Worm (Caenorhabditis elegans) whole organism, early embryonic: ENCODE data around the gene C50D2.1.

Experiments used
- B0310.2 ChIP-seq: sonication (generic microtip); optimal IDR thresholded peaks from 2 replicates; lab custom pipeline; 2016; ENCODE audit warnings: mild to moderate bottlenecking, missing genetic modification characterization, missing compliant biosample characterization
- F13C5.2 ChIP-seq: sonication (generic microtip); optimal IDR thresholded peaks from 2 replicates; lab custom pipeline; 2017; ENCODE audit warnings: mild to moderate bottlenecking, missing genetic modification characterization, inconsistent platforms, missing compliant biosample characterization
- aly-1 ChIP-seq: sonication (generic microtip); optimal IDR thresholded peaks from 2 replicates; lab custom pipeline; 2016; ENCODE audit warnings: missing genetic modification characterization, missing compliant biosample characterization
- ama-1 ChIP-seq: fragments of 150-350 bp; optimal IDR thresholded peaks from 2 replicates; lab custom pipeline; 2014
- ceh-13 ChIP-seq: fragments of 200-800 bp; sonication (Bioruptor generic); optimal IDR thresholded peaks from 2 replicates; lab custom pipeline; 2018; ENCODE audit warnings: mild to moderate bottlenecking, missing genetic modification characterization, missing compliant biosample characterization
- ceh-36 ChIP-seq: sonication (generic microtip); optimal IDR thresholded peaks from 2 replicates; lab custom pipeline; 2016; ENCODE audit warnings: missing genetic modification characterization, inconsistent platforms, missing compliant biosample characterization
- ets-7 ChIP-seq: sonication (generic microtip); optimal IDR thresholded peaks from 2 replicates; lab custom pipeline; 2016; ENCODE audit warnings: missing genotype, missing genetic modification characterization, missing compliant biosample characterization
- flt-1 ChIP-seq: fragments of 200-800 bp; sonication (Bioruptor generic); IDR thresholded peaks from 2 replicates; pipeline ENCODE4 v1.3.6; 2022; ENCODE audit warnings: missing genetic modification characterization, missing compliant biosample characterization
- hmbx-1 ChIP-seq: sonication (generic microtip); optimal IDR thresholded peaks from 2 replicates; lab custom pipeline; 2016; ENCODE audit warnings: mild to moderate bottlenecking, missing genetic modification characterization, missing compliant biosample characterization
- hmg-4 ChIP-seq: fragments of 200-800 bp; sonication (Bioruptor generic); optimal IDR thresholded peaks from 2 replicates; lab custom pipeline; 2018; ENCODE audit warnings: mild to moderate bottlenecking, missing genetic modification characterization, missing compliant biosample characterization
- hnd-1 ChIP-seq: sonication (generic microtip); optimal IDR thresholded peaks from 2 replicates; lab custom pipeline; 2016; ENCODE audit warnings: missing genetic modification characterization, missing compliant biosample characterization
- pes-1 ChIP-seq: fragments of 200-800 bp; sonication (Bioruptor generic); IDR thresholded peaks from 2 replicates; pipeline ENCODE4 v1.3.6; 2022; ENCODE audit warnings: missing genetic modification reagents, missing genetic modification characterization, missing compliant biosample characterization
- scrt-1 ChIP-seq: fragments of 200-800 bp; sonication (Bioruptor generic); IDR thresholded peaks from 2 replicates; pipeline ENCODE4 v1.3.6; 2022; ENCODE audit warnings: missing genetic modification characterization, missing compliant biosample characterization
- sea-1 ChIP-seq: fragments of 200-800 bp; sonication (Bioruptor generic); conservative IDR thresholded peaks from 2 replicates; pipeline ENCODE4 v1.3.6; 2022; ENCODE audit warnings: missing genetic modification characterization, missing compliant biosample characterization
- tbx-11 ChIP-seq: fragments of 200-800 bp; sonication (Bioruptor generic); IDR thresholded peaks from 2 replicates; pipeline ENCODE4 v1.3.6; 2022; ENCODE audit warnings: missing genetic modification characterization, missing compliant biosample characterization
- tbx-37 ChIP-seq: fragments of 200-800 bp; sonication (Bioruptor generic); conservative IDR thresholded peaks from 2 replicates; pipeline ENCODE4 v1.3.6; 2022; ENCODE audit warnings: missing genetic modification reagents, missing genetic modification characterization, missing compliant biosample characterization
- tra-4 ChIP-seq: sonication (generic microtip); optimal IDR thresholded peaks from 2 replicates; lab custom pipeline; 2017; ENCODE audit warnings: missing genetic modification characterization, missing compliant biosample characterization

The C50D2.1 gene

ce11 chrII:75831-76230 lies 35.5 kb upstream of the C50D2.1 start:
- TF ChIP-seq pes-1 (no peak), aly-1 (tag; lab: Kevin White, UChicago) (no peak), tbx-11 (no peak), ceh-36 (tag; lab: Kevin White, UChicago) (no peak), B0310.2 (tag; lab: Kevin White, UChicago) (no peak), ets-7 (tag; lab: Kevin White, UChicago) (no peak), F13C5.2 (tag; lab: Kevin White, UChicago) (no peak), hmg-4 (GFP tag; lab: Kevin White, UChicago) (no peak), hmbx-1 (tag; lab: Kevin White, UChicago) (no peak), flt-1 (no peak), sea-1 (GFP tag; lab: Robert Waterston, UW) (no peak), ama-1 (lab: Kevin White, UChicago) (no peak), scrt-1 (GFP tag; lab: Robert Waterston, UW) (no peak), tbx-37 (GFP tag; lab: Robert Waterston, UW) (no peak), hnd-1 (tag; lab: Kevin White, UChicago) (no peak), tra-4 (tag; lab: Kevin White, UChicago) (no peak)

- TF ChIP-seq scrt-1 (GFP tag; lab: Robert Waterston, UW) (no peak), pes-1 (no peak), B0310.2 (tag; lab: Kevin White, UChicago) (no peak), ceh-13 (GFP tag; lab: Kevin White, UChicago) (no peak), tra-4 (tag; lab: Kevin White, UChicago) (no peak), hmg-4 (GFP tag; lab: Kevin White, UChicago) (no peak), hmbx-1 (tag; lab: Kevin White, UChicago) (no peak), F13C5.2 (tag; lab: Kevin White, UChicago) (no peak), hnd-1 (tag; lab: Kevin White, UChicago) (no peak), ceh-36 (tag; lab: Kevin White, UChicago) (no peak), ama-1 (lab: Kevin White, UChicago) (no peak), tbx-11 (no peak), ets-7 (tag; lab: Kevin White, UChicago) (no peak), sea-1 (GFP tag; lab: Robert Waterston, UW) (no peak), aly-1 (tag; lab: Kevin White, UChicago) (no peak), tbx-37 (GFP tag; lab: Robert Waterston, UW) (no peak), flt-1 (no peak)
These were observed 34.7 kb upstream of the C50D2.1 start for ce11 chrII:76662-77061.

- TF ChIP-seq aly-1 (tag; lab: Kevin White, UChicago), result no peak
- no peak for TF ChIP-seq tbx-37 (GFP tag; lab: Robert Waterston, UW)
- TF ChIP-seq scrt-1 (GFP tag; lab: Robert Waterston, UW), result no peak
- TF ChIP-seq sea-1 (GFP tag; lab: Robert Waterston, UW), result no peak
- TF ChIP-seq hmg-4 (GFP tag; lab: Kevin White, UChicago), result no peak
- no peak for TF ChIP-seq ceh-13 (GFP tag; lab: Kevin White, UChicago)
- no peak for TF ChIP-seq B0310.2 (tag; lab: Kevin White, UChicago)
- TF ChIP-seq pes-1, result no peak
- no peak for TF ChIP-seq hnd-1 (tag; lab: Kevin White, UChicago)
- TF ChIP-seq F13C5.2 (tag; lab: Kevin White, UChicago), result no peak
- TF ChIP-seq ceh-36 (tag; lab: Kevin White, UChicago), result no peak
- no peak for TF ChIP-seq ama-1 (lab: Kevin White, UChicago)
- no peak for TF ChIP-seq hmbx-1 (tag; lab: Kevin White, UChicago)
- no peak for TF ChIP-seq tbx-11
- no peak for TF ChIP-seq ets-7 (tag; lab: Kevin White, UChicago)
- no peak for TF ChIP-seq tra-4 (tag; lab: Kevin White, UChicago)
- TF ChIP-seq flt-1, result no peak
These were observed 32.2 kb upstream of the C50D2.1 start, which contains the start of gene C23H3.9 for ce11 chrII:79166-79565. C23H3.9 (minus strand) TSS chrII:79266.

ce11 chrII:84134-84533 lies 27.2 kb upstream of the C50D2.1 start, which contains the start of gene C50D2.6:
C50D2.6 (plus strand) TSS chrII:84434.
- TF ChIP-seq tbx-11 (no peak), tbx-37 (GFP tag; lab: Robert Waterston, UW) (no peak), aly-1 (tag; lab: Kevin White, UChicago) (no peak), ama-1 (lab: Kevin White, UChicago) (no peak), tra-4 (tag; lab: Kevin White, UChicago) (no peak), B0310.2 (tag; lab: Kevin White, UChicago) (no peak), ceh-13 (GFP tag; lab: Kevin White, UChicago) (no peak), pes-1 (no peak), F13C5.2 (tag; lab: Kevin White, UChicago) (no peak), hnd-1 (tag; lab: Kevin White, UChicago) (no peak), ets-7 (tag; lab: Kevin White, UChicago) (no peak), sea-1 (GFP tag; lab: Robert Waterston, UW) (no peak), ceh-36 (tag; lab: Kevin White, UChicago) (no peak), flt-1 (no peak), scrt-1 (GFP tag; lab: Robert Waterston, UW) (no peak), hmbx-1 (tag; lab: Kevin White, UChicago) (no peak), hmg-4 (GFP tag; lab: Kevin White, UChicago) (no peak)

- TF ChIP-seq tra-4 (tag; lab: Kevin White, UChicago), result no peak
- no peak for TF ChIP-seq flt-1
- TF ChIP-seq F13C5.2 (tag; lab: Kevin White, UChicago), result no peak
- TF ChIP-seq B0310.2 (tag; lab: Kevin White, UChicago), result no peak
- TF ChIP-seq ama-1 (lab: Kevin White, UChicago), result no peak
- TF ChIP-seq hmbx-1 (tag; lab: Kevin White, UChicago), result no peak
- no peak for TF ChIP-seq tbx-11
- TF ChIP-seq pes-1, result no peak
- no peak for TF ChIP-seq sea-1 (GFP tag; lab: Robert Waterston, UW)
- TF ChIP-seq hmg-4 (GFP tag; lab: Kevin White, UChicago), result no peak
These were observed 24.6 kb upstream of the C50D2.1 start for ce11 chrII:86794-87193.

ce11 chrII:87937-88336 lies 23.4 kb upstream of the C50D2.1 start:
- TF ChIP-seq pes-1, result no peak
- no peak for TF ChIP-seq F13C5.2 (tag; lab: Kevin White, UChicago)
- no peak for TF ChIP-seq ceh-13 (GFP tag; lab: Kevin White, UChicago)
- no peak for TF ChIP-seq sea-1 (GFP tag; lab: Robert Waterston, UW)
- TF ChIP-seq aly-1 (tag; lab: Kevin White, UChicago), result no peak
- TF ChIP-seq ets-7 (tag; lab: Kevin White, UChicago), result no peak
- TF ChIP-seq ceh-36 (tag; lab: Kevin White, UChicago), result no peak
- TF ChIP-seq B0310.2 (tag; lab: Kevin White, UChicago), result no peak
- no peak for TF ChIP-seq hmbx-1 (tag; lab: Kevin White, UChicago)
- TF ChIP-seq tra-4 (tag; lab: Kevin White, UChicago), result no peak
- no peak for TF ChIP-seq hmg-4 (GFP tag; lab: Kevin White, UChicago)
- TF ChIP-seq flt-1, result no peak
- TF ChIP-seq hnd-1 (tag; lab: Kevin White, UChicago), result no peak
- TF ChIP-seq tbx-37 (GFP tag; lab: Robert Waterston, UW), result no peak
- TF ChIP-seq ama-1 (lab: Kevin White, UChicago), result no peak
- TF ChIP-seq tbx-11, result no peak
- TF ChIP-seq scrt-1 (GFP tag; lab: Robert Waterston, UW), result no peak
